Fruit fly (Drosophila melanogaster): Measurements from ENCODE around the gene armi.

The armi gene

DNA sequence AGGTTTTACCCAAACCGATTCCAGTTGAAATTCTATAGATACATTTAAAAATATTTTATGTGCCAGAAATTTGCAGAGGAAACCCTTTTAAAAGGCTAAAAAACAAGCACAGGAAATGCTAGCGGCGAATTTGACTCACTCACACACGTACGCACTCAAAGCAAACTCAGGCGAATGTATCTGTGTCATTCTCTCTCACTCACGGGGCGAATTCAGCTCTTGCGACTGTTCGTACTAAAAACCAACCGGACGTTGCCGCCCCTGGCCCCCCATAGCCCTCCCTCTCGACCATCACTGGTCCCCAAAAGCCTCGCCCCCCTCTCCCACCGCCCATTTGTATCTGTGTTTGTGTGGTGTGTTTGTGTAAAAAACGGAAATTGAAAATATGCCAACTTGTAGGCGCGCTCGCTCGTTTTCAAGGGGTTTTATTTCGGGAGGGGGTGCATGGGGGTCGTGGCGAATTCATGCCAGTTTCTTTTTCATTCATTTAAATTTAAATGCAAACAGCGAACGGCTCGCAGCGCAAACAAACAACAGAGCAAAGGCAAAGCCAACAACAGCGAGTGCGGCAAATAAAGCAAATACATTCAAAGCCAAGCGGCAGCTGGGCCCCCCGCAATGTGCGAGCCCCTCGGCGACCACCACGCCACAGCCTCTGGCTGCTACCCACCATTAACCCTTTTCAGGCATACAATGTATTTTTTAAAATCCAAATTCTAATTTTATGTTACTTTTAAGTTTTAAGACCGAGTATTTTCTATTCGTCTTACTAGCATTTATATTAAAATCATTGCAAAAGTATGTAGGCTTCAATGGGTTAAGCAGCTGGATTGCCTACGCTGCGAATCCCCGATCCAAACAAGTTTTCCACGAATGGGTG, 42.7 kb upstream of the armi start (continued):
- TF ChIP-seq OdsH (GFP tag; optimal IDR thresholded peaks at IDR 0.05) (peak; percentile 84), Blimp-1 (GFP tag; optimal IDR thresholded peaks at IDR 0.05) (peak; percentile 15), CG15336 (GFP tag; IDR thresholded peaks at IDR 0.05) (peak; percentile 99), CG3032 (tag; optimal IDR thresholded peaks at IDR 0.05) (peak; percentile 76), CG9139 (GFP tag; optimal IDR thresholded peaks at IDR 0.05) (peak; percentile 70), CG8319 (GFP tag; optimal IDR thresholded peaks at IDR 0.05) (no peak), esn (GFP tag; optimal IDR thresholded peaks at IDR 0.05) (peak; percentile 80), CG10669 (GFP tag; optimal IDR thresholded peaks at IDR 0.05) (peak; percentile 45), Hr39 (GFP tag; optimal IDR thresholded peaks at IDR 0.05) (peak; percentile 73), acj6 (GFP tag; optimal IDR thresholded peaks at IDR 0.05) (peak; percentile 71)

DNA sequence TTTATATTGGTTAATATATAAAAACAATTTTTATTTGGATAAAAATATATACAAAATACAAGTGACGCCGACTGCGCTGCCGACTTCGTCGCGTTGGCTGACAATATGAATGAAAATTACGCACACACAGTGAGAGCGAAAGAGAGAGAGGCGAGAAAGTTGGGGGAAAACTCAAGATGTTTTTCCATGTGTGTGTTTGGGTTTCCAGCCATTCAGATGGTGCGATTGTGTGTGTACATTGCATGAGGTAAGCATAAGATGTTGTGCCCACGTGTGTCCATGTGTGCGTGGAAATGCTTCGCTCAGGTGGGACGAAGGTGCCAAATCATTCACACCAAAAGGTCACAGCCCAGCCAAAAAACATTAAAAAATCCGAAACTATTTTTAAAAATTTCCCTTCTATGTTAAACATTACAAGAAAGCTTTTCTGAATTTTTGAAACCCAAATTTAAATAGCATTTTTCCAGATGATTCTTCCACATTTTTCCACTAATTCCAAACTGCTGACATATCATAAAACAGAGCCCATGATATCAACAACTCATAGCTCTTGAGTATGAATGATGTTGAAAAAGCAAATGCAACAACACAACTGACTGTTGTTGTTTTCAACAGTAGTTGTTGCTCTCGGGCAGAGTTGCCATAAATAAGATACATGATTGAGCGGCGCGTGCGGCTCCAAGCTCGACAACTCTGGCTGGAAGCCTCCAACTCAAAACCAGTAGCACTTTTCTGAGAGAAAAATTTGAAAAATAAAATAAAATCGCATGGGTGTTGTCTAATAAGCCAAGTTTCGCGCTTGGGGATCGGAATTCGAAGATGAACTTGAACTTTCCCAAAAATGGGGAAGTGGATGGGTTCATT, 41.5 kb upstream of the armi start:
- TF ChIP-seq acj6 (GFP tag; optimal IDR thresholded peaks at IDR 0.05), result no peak
- TF ChIP-seq CG32006 (GFP tag; optimal IDR thresholded peaks at IDR 0.05), result peak; percentile 82
- no peak for TF ChIP-seq achi (GFP tag; optimal IDR thresholded peaks at IDR 0.05)
- TF ChIP-seq CG7368 (GFP tag; optimal IDR thresholded peaks at IDR 0.05), result no peak
- peak; percentile 44 for TF ChIP-seq fkh (GFP tag; optimal IDR thresholded peaks at IDR 0.05)
- peak; percentile 80 for TF ChIP-seq Hr4 (GFP tag; optimal IDR thresholded peaks at IDR 0.05)
- peak; percentile 48 for TF ChIP-seq CG10631 (GFP tag; optimal IDR thresholded peaks at IDR 0.05)
- peak; percentile 1 for TF ChIP-seq CG3919 (GFP tag; optimal IDR thresholded peaks at IDR 0.05)
- TF ChIP-seq pdm3 (GFP tag; optimal IDR thresholded peaks at IDR 0.05), result peak; percentile 14
- TF ChIP-seq lz (GFP tag; optimal IDR thresholded peaks at IDR 0.05), result peak; percentile 14
- TF ChIP-seq Eip78C (GFP tag), result peak; percentile 72
- TF ChIP-seq dac (GFP tag; optimal IDR thresholded peaks at IDR 0.05), result peak; percentile 8
- peak; percentile 31 for TF ChIP-seq OdsH (GFP tag; optimal IDR thresholded peaks at IDR 0.05)
- peak; percentile 9 for TF ChIP-seq CG6276 (GFP tag; optimal IDR thresholded peaks at IDR 0.05)
- peak; percentile 51; the same call in 2 of the 3 replicates for TF ChIP-seq CG8119 (GFP tag; IDR thresholded peaks at IDR 0.05)
- no peak for TF ChIP-seq CG3032 (tag; optimal IDR thresholded peaks at IDR 0.05)
- TF ChIP-seq salr (GFP tag; optimal IDR thresholded peaks at IDR 0.05), result peak in 1 of 2 experiments; percentile 62
- peak; percentile 44 for TF ChIP-seq CG4318 (GFP tag; optimal IDR thresholded peaks at IDR 0.05)
- peak; percentile 68 for TF ChIP-seq CG15336 (GFP tag; IDR thresholded peaks at IDR 0.05)

DNA sequence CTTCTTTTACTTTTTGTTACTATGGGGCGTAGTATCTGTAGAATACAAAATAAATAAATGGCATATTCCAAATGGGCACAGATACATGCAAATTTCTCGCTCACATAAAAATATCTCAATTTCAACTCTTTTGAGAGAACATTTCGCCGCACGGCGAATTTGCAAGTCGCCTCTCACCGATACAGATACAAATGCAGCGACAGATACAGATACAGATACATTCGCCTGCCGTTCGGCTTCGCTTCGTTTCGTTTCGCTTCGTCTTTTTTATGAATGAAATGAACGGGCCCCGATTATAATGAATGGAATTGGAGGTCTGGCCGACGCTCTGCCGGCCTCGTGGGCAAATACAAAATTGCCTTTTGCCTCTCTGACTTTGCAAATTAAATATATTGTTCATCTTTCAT, 40.9 kb upstream of the armi start:
- peak; percentile 58 for TF ChIP-seq Eip78C (GFP tag)
- TF ChIP-seq CG6276 (GFP tag; optimal IDR thresholded peaks at IDR 0.05), result no peak
- TF ChIP-seq CG16779 (tag; optimal IDR thresholded peaks at IDR 0.05), result peak; percentile 69
- no peak for TF ChIP-seq spab (GFP tag; optimal IDR thresholded peaks at IDR 0.05)
- TF ChIP-seq dsx (GFP tag; optimal IDR thresholded peaks at IDR 0.05; ENCODE audit: poor library complexity, severe bottlenecking), result peak; percentile 51
- peak; percentile 49 for TF ChIP-seq vri (GFP tag; optimal IDR thresholded peaks at IDR 0.05)
- no peak for TF ChIP-seq CG8632 (GFP tag; optimal IDR thresholded peaks at IDR 0.05)
- peak; percentile 20 for TF ChIP-seq svp (GFP tag)
- TF ChIP-seq CG31627 (GFP tag; optimal IDR thresholded peaks at IDR 0.05), result no peak
- TF ChIP-seq achi (GFP tag; optimal IDR thresholded peaks at IDR 0.05), result no peak
- TF ChIP-seq CG9139 (GFP tag; optimal IDR thresholded peaks at IDR 0.05), result peak; percentile 18
- peak; percentile 5 for TF ChIP-seq CG6854 (GFP tag; optimal IDR thresholded peaks at IDR 0.05)
- no peak for TF ChIP-seq cyc (GFP tag; optimal IDR thresholded peaks at IDR 0.05)
- TF ChIP-seq lz (GFP tag; optimal IDR thresholded peaks at IDR 0.05), result no peak
- no peak for TF ChIP-seq CG11902 (GFP tag; optimal IDR thresholded peaks at IDR 0.05)
- TF ChIP-seq Sox102F (GFP tag; optimal IDR thresholded peaks at IDR 0.05), result no peak
- TF ChIP-seq eg (GFP tag; IDR thresholded peaks at IDR 0.05), result no peak
- peak; percentile 10 to 22 for TF ChIP-seq ss (GFP tag; optimal IDR thresholded peaks at IDR 0.05)
- TF ChIP-seq fkh (GFP tag; optimal IDR thresholded peaks at IDR 0.05), result no peak
- peak; percentile 35; the same call in 1 of the 2 replicates for TF ChIP-seq CG15336 (GFP tag; IDR thresholded peaks at IDR 0.05)
